Fruit fly (Drosophila melanogaster) whole organism, pupa: ENCODE results near the gene Brr2.

Experiments
- CG10348 ChIP-seq: fragments of 200-800 bp; sonication (Bioruptor generic); IDR thresholded peaks from 2 replicates; pipeline ENCODE4 v1.3.6; 2022; ENCODE audit warnings: missing biosample characterization, missing genetic modification characterization
- CG12605 ChIP-seq: fragments of 200-800 bp; sonication (Bioruptor generic); IDR thresholded peaks from 2 replicates; pipeline ENCODE4 v1.3.6; 2022; ENCODE audit warnings: missing biosample characterization, missing genetic modification characterization
- CG13204 ChIP-seq: fragments of 200-800 bp; sonication (Bioruptor generic); optimal IDR thresholded peaks from 2 replicates; lab custom pipeline; 2018; ENCODE audit warnings: missing biosample characterization, mild to moderate bottlenecking, missing genetic modification characterization, moderate library complexity
- CG14655 ChIP-seq: fragments of 200-800 bp; sonication (Bioruptor generic); optimal IDR thresholded peaks from 3 replicates; lab custom pipeline; 2017; ENCODE audit warnings: mild to moderate bottlenecking, missing biosample characterization, missing genetic modification reagents, missing genetic modification characterization
- CG15710 ChIP-seq: fragments of 200-800 bp; sonication (Bioruptor generic); optimal IDR thresholded peaks from 2 replicates; lab custom pipeline; 2018; ENCODE audit warnings: missing biosample characterization, mild to moderate bottlenecking, missing genetic modification characterization, moderate library complexity
- CG17806 ChIP-seq: fragments of 200-800 bp; sonication (Bioruptor generic); optimal IDR thresholded peaks from 2 replicates; lab custom pipeline; 2018; ENCODE audit warnings: missing biosample characterization, mild to moderate bottlenecking, missing genetic modification characterization, moderate library complexity
- CG32121 ChIP-seq: fragments of 200-800 bp; sonication (Bioruptor generic); IDR thresholded peaks from 2 replicates; pipeline ENCODE4 v1.3.6; 2022; ENCODE audit warnings: missing biosample characterization, missing genetic modification characterization
- CG34367 ChIP-seq: fragments of 200-800 bp; sonication (Bioruptor generic); optimal IDR thresholded peaks from 2 replicates; lab custom pipeline; 2018; ENCODE audit warnings: missing biosample characterization, mild to moderate bottlenecking, missing genetic modification characterization
- CG4496 ChIP-seq: fragments of 200-800 bp; sonication (Bioruptor generic); IDR thresholded peaks from 3 replicates; pipeline ENCODE4 v1.3.6; 2022; ENCODE audit warnings: missing biosample characterization, missing genetic modification characterization
- CG8159 ChIP-seq: fragments of 200-800 bp; sonication (Bioruptor generic); optimal IDR thresholded peaks from 3 replicates; lab custom pipeline; 2018; ENCODE audit warnings: missing biosample characterization, mild to moderate bottlenecking, missing genetic modification characterization, moderate library complexity
- CG8301 ChIP-seq: fragments of 200-800 bp; sonication (Bioruptor generic); optimal IDR thresholded peaks from 2 replicates; lab custom pipeline; 2018; ENCODE audit warnings: missing biosample characterization, mild to moderate bottlenecking, missing genetic modification characterization
- CG9948 ChIP-seq: fragments of 200-800 bp; sonication (Bioruptor generic); optimal IDR thresholded peaks from 2 replicates; lab custom pipeline; 2018; ENCODE audit warnings: missing biosample characterization, mild to moderate bottlenecking, missing genetic modification characterization, moderate library complexity
- D1 ChIP-seq: fragments of 200-800 bp; sonication (Bioruptor generic); optimal IDR thresholded peaks from 2 replicates; lab custom pipeline; 2018; ENCODE audit warnings: missing biosample characterization, mild to moderate bottlenecking, missing genetic modification characterization, moderate library complexity
- EcR ChIP-seq: fragments of 200-800 bp; sonication (Bioruptor generic); optimal IDR thresholded peaks from 3 replicates; lab custom pipeline; 2019; ENCODE audit warnings: missing biosample characterization, missing genetic modification characterization, mild to moderate bottlenecking, moderate library complexity, missing genetic modification reagents
- Ets98B ChIP-seq: fragments of 200-800 bp; sonication (Bioruptor generic); IDR thresholded peaks from 2 replicates; pipeline ENCODE4 v1.3.6; 2022; ENCODE audit warnings: missing biosample characterization, missing genetic modification characterization
- Pif1A ChIP-seq: fragments of 200-800 bp; sonication (Bioruptor generic); optimal IDR thresholded peaks from 3 replicates; lab custom pipeline; 2016; ENCODE audit warnings: missing biosample characterization, missing genetic modification characterization
- Pif1B ChIP-seq: fragments of 200-800 bp; sonication (Bioruptor generic); optimal IDR thresholded peaks from 3 replicates; lab custom pipeline; 2016; ENCODE audit warnings: missing biosample characterization, missing genetic modification characterization
- Snoo ChIP-seq: fragments of 200-800 bp; sonication (Bioruptor generic); optimal IDR thresholded peaks from 3 replicates; lab custom pipeline; 2017; ENCODE audit warnings: missing biosample characterization, mild to moderate bottlenecking, missing genetic modification characterization, inconsistent platforms
- fd96Ca ChIP-seq: fragments of 200-800 bp; sonication (Bioruptor generic); IDR thresholded peaks from 3 replicates; pipeline ENCODE4 v1.3.6; 2022; ENCODE audit warnings: missing biosample characterization, missing genetic modification characterization
- gl ChIP-seq: fragments of 200-800 bp; sonication (Bioruptor generic); optimal IDR thresholded peaks from 2 replicates; lab custom pipeline; 2018; ENCODE audit warnings: missing biosample characterization, mild to moderate bottlenecking, missing genetic modification characterization
- rn ChIP-seq: fragments of 200-800 bp; sonication (Bioruptor generic); IDR thresholded peaks from 2 replicates; pipeline ENCODE4 v1.3.6; 2022; ENCODE audit warnings: missing biosample characterization, missing genetic modification characterization

The Brr2 gene

DNA sequence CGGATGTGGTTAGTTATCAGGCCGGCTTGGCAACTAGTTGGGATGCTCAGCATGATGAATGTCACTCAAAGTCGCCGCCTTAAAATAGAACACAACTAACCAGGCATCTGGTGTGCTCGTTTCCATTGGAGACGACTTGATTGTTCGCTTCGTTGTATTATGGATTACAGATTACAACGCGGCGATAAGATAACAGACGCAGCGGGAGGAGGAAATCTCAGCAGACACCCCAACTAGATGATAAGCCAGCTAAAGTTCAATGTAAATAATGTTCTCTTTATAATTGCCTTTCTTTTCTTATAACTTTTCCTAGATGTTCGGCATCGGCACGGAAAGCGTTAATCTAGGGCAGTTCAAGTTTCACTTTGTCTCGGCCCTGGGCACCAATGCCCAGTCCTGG, 1.0 kb upstream of the Brr2 start:
- no peak for TF ChIP-seq rn (GFP tag; lab: Robert Waterston, UW)
- TF ChIP-seq fd96Ca (GFP tag; lab: Robert Waterston, UW) = no peak
- no peak for TF ChIP-seq gl
- TF ChIP-seq CG13204 (GFP tag; lab: Kevin White, UChicago) = no peak
- no peak for TF ChIP-seq D1 (tag; lab: Kevin White, UChicago)
- TF ChIP-seq CG4496 (GFP tag; lab: Robert Waterston, UW) = no peak

DNA sequence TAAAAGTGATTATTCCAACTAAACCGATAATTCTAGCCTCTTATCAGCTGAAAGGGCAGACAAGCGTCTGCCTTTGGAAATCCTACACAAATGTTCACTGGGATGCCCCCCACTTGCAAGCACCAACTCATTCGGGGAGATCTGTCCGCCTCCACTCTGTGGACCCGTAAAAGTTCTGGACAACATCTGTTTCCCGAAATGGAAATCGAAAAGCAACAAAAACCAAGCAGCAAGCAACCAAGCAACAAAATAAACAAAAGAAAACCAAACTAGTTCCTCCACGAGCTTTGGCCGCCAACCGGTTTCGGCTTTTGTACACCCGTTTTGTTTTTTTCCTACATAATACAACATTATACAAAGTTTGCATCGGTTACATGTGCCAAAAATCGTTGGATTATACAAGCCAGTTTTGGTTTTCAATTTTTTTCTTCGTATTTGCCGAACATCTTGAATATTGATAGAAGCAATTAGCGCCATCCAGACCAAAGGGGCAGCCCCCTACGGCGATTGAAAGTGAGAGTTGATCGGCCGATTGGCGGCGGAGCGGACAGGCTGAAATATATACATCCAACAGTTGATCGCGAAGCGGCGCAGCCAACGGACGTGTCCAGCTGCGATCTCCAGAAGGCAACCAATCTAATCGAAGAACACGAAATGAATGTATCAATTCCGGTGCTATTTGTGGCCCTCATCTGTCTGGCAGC, 8.9 kb downstream of the Brr2 start, which contains the start of gene CG17032:
Gene CG17032 (plus strand): TSS at position 232 of the 704 bp plus-strand sequence.
- TF ChIP-seq EcR (GFP tag; lab: Kevin White, UChicago) (peak; percentile 83), gl (peak; percentile 24), CG9948 (tag; lab: Kevin White, UChicago) (no peak), CG4496 (GFP tag; lab: Robert Waterston, UW) (no peak), CG15710 (tag; lab: Kevin White, UChicago) (no peak), Ets98B (peak; percentile 40; the same call in 1 of the 2 replicates), CG8159 (tag; lab: Kevin White, UChicago) (no peak), CG12605 (peak; percentile 64), CG32121 (GFP tag; lab: Robert Waterston, UW) (no peak), D1 (tag; lab: Kevin White, UChicago) (no peak), CG14655 (GFP tag; lab: Kevin White, UChicago) (no peak), fd96Ca (GFP tag; lab: Robert Waterston, UW) (peak; percentile 22; the same call in 1 of the 3 replicates), CG34367 (tag; lab: Kevin White, UChicago) (peak; percentile 37)

DNA sequence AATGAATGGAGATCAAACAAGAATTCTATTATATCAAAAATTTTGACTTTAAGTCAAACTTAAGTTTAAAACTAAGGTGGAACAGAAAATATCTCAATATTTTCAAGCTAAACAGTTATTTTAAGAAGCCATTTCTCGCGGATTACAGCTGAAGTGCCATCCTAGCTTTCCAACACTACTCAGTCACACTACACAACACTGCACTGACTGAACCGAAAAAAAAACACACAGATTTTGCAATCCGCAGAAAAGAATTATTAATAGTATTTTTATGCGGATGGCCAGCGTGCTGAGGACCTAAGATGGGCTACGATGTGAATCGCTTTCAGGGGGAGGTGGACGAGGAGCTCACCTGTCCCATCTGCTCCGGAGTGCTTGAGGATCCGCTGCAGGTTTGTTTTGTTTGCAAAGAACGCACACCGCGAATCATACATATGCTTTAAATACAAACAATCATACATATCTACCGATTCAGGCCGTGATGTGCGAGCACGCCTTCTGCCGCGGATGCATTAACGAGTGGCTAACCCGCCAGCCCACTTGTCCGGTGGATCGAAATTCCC, 11.1 kb downstream of the Brr2 start, which contains the start of gene elgi:
Gene elgi (plus strand): TSS at position 103 of the 563 bp plus-strand sequence.
- TF ChIP-seq Pif1B (peak; percentile 64), CG12605 (no peak), CG4496 (GFP tag; lab: Robert Waterston, UW) (no peak), EcR (GFP tag; lab: Kevin White, UChicago) (peak; percentile 14), CG10348 (no peak), CG8301 (tag; lab: Kevin White, UChicago) (peak; percentile 22), D1 (tag; lab: Kevin White, UChicago) (no peak), Snoo (peak; percentile 52), fd96Ca (GFP tag; lab: Robert Waterston, UW) (no peak), CG17806 (tag; lab: Kevin White, UChicago) (peak; percentile 2), CG32121 (GFP tag; lab: Robert Waterston, UW) (no peak), CG13204 (GFP tag; lab: Kevin White, UChicago) (no peak), CG8159 (tag; lab: Kevin White, UChicago) (no peak), CG15710 (tag; lab: Kevin White, UChicago) (peak; percentile 45), CG34367 (tag; lab: Kevin White, UChicago) (peak; percentile 35), Ets98B (peak; percentile 13; the same call in 1 of the 2 replicates), rn (GFP tag; lab: Robert Waterston, UW) (no peak), Pif1A (GFP tag; lab: Kevin White, UChicago) (no peak), gl (peak; percentile 29), CG14655 (GFP tag; lab: Kevin White, UChicago) (no peak), CG9948 (tag; lab: Kevin White, UChicago) (no peak)
- TF ChIP-seq, all 21 proteins: peak for 9

DNA sequence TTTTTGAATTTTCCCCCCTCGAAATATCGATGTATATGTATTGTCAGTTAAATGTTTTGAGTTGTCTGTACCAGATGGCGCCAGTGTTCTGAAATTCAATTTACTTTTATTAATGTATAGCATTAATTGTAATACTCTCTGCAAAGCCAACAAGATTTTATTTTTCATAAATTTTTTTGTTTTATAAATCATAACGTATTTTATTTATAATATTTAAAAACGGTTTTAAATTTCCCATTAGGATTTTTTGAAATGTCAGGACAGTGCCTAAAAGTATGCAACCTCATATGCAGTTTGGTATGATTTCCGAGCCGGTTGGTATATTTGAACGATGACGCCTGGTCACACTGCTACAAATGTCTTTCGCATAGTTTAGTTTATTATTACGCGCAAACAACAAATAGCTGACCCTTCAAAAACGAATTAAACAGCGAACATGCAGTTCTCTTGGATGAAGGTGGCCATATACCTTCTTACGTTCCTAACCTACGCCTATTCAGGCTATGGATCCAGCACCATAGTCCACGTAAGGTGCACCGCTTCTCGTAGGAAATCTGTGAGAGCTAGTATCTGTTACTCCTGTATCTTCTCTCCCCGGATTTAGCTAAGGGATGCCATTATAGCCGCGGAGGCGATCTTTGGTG, 12.8 kb downstream of the Brr2 start, which contains the start of the genes Pka-C3 and GXIVsPLA2:
Gene Pka-C3 (minus strand): TSS at position 14 of the 644 bp plus-strand sequence.
Gene GXIVsPLA2 (plus strand): TSS at position 313 of the 644 bp plus-strand sequence.
- TF ChIP-seq D1 (tag; lab: Kevin White, UChicago) = peak; percentile 73
- no peak for TF ChIP-seq Snoo

DNA sequence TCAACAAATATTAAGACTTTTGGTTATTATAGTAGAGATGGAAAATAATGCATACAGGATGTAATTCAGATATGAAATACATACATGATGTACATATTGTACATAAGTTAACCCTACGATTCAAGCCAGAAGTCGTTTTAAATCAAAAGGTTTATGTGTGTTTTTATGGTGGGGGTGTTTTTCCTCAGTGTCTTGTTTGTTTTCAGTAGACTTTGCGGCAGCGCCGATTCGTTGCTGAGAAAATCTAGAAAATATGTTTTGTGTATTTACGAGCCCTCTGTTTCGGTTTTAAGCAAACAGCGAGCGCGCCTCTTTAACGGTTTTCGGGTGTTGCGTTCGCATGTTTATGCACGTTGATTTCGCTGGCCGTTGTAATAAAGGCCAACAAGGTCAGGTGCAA, 13.8 kb downstream of the Brr2 start:
- TF ChIP-seq CG17806 (tag; lab: Kevin White, UChicago) (no peak), rn (GFP tag; lab: Robert Waterston, UW) (no peak), CG8159 (tag; lab: Kevin White, UChicago) (no peak), CG9948 (tag; lab: Kevin White, UChicago) (no peak), Ets98B (no peak), EcR (GFP tag; lab: Kevin White, UChicago) (no peak), Pif1B (no peak), CG10348 (no peak), CG8301 (tag; lab: Kevin White, UChicago) (no peak), Snoo (no peak), gl (no peak), CG4496 (GFP tag; lab: Robert Waterston, UW) (no peak), D1 (tag; lab: Kevin White, UChicago) (no peak)

DNA sequence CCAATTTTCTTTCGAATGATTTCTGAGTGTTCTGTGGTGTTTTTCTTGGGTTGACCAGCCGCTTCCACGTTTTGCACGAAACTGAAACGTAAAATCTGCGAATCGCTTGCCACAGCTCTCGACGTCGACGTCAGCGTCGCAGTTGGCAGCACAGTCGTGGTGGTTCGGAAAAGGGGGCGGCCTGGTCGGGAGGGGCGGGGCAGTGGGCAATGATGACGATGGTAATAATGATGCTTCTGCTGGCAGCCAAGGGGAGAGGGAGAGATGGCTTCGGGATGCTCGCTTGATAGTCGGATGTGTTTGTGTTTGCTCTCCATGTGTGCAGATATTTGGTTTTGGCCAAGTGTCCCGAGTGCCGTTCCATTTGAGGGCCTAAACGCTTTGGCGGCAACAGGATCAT, 14.8 kb downstream of the Brr2 start:
- no peak for TF ChIP-seq CG34367 (tag; lab: Kevin White, UChicago)
- no peak for TF ChIP-seq CG17806 (tag; lab: Kevin White, UChicago)
- TF ChIP-seq CG15710 (tag; lab: Kevin White, UChicago) = no peak
- peak; percentile 75 for TF ChIP-seq CG13204 (GFP tag; lab: Kevin White, UChicago)
- TF ChIP-seq EcR (GFP tag; lab: Kevin White, UChicago) = peak; percentile 28
- no peak; the same call in 1 of the 2 replicates for TF ChIP-seq Ets98B
- peak; percentile 75 for TF ChIP-seq CG4496 (GFP tag; lab: Robert Waterston, UW)
- peak; percentile 56 for TF ChIP-seq CG32121 (GFP tag; lab: Robert Waterston, UW)
- TF ChIP-seq CG8159 (tag; lab: Kevin White, UChicago) = no peak
- TF ChIP-seq Pif1B = no peak
- no peak for TF ChIP-seq fd96Ca (GFP tag; lab: Robert Waterston, UW)
- TF ChIP-seq CG9948 (tag; lab: Kevin White, UChicago) = no peak
- TF ChIP-seq CG10348 = 0 out of 2 replicates have a peak, but pooled peaks have one; percentile 13
- no peak for TF ChIP-seq CG14655 (GFP tag; lab: Kevin White, UChicago)
- no peak for TF ChIP-seq gl
- TF ChIP-seq CG12605 = peak; percentile 45; the same call in 1 of the 2 replicates
- no peak for TF ChIP-seq CG8301 (tag; lab: Kevin White, UChicago)
- no peak for TF ChIP-seq D1 (tag; lab: Kevin White, UChicago)
- TF ChIP-seq Pif1A (GFP tag; lab: Kevin White, UChicago) = no peak
- no peak for TF ChIP-seq Snoo
- TF ChIP-seq rn (GFP tag; lab: Robert Waterston, UW) = no peak
